Fruit fly (Drosophila melanogaster): Measurements from ENCODE around the gene KLHL18.

DNA sequence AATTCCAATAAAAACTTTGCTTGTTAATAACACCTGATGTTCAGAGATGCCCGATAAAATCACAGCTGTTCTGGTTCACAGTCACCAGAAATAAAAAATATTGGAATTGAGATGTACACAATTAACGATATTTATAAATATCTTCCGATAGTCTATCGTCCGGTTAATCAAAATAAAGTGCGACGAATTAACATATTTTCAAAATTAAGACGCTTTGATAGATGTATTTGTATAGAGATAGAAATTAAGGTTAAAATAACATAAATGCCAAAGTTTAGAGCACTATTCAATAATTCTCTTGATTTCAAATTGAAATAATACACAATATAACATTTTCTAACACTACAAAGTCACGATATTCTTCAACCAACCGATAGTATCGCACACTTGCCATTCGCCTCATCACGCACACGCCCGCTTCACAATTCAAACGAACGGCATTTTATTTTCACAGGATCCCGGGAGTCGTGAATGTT lies 47.5 kb downstream of the KLHL18 start, which contains the start of the genes CG3281 and aurA:
- TF ChIP-seq h (GFP tag; optimal IDR thresholded peaks at IDR 0.05) (peak; percentile 87), Vsx2 (GFP tag; optimal IDR thresholded peaks at IDR 0.05; ENCODE audit: partially characterized antibody) (no peak), Abd-B (GFP tag; optimal IDR thresholded peaks at IDR 0.05) (no peak), Hr78 (GFP tag; optimal IDR thresholded peaks at IDR 0.05) (no peak), psq (GFP tag; optimal IDR thresholded peaks at IDR 0.05) (peak; percentile 59), fru (GFP tag; optimal IDR thresholded peaks at IDR 0.05) (peak; percentile 78), dl (GFP tag; optimal IDR thresholded peaks at IDR 0.05; ENCODE audit: insufficient read depth in 1 of 2, partially characterized antibody in 2 of 2) (no peak), br (GFP tag; optimal IDR thresholded peaks at IDR 0.05) (peak; percentile 73), Hr83 (GFP tag; optimal IDR thresholded peaks at IDR 0.05; ENCODE audit: poor library complexity, severe bottlenecking) (peak; percentile 45)

Data from whole organism, wandering third instar larva.